Comparison of ENCODE assay signal across 5 fruit fly cellular contexts in the genomic region with DNA sequence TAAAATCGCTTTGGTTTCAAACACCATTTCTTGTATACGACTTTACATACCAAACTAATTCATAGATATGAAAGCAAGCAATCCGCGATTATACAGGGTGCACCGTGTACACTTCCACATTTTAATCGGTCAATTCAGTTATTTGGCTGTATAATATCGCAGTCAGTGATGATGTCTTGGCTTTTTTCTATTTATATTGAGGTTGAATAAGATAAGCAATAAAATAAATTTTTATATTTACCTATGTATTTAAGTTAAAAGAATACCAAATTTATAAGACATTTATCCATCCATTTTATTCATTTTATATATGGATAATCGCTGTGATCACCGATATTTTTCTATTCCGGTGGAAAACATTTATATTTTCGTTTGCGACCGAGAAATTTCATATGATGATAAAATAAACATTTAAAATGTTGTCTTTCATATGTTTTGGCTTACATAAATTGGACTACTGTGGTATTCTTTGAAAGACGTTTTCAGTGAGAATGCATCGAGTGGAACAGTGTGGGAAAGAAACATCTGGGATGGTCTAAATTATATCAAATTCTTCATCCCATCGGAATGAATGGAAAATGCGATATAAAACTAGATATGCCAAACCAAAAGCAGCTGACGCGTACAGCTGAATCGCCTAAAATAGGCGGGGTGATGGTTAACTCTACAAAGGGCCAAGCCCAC.
TF ChIP-seq lines count a peak whose summit lies in the region.

A gene (minus strand): TSS at position 85 of the 684 bp plus-strand sequence.

- no peak for TF ChIP-seq CTCF in whole organism, embryonic (GFP tag; optimal IDR thresholded peaks at IDR 0.05; lab: Kevin White, UChicago)

TF ChIP-seq in whole organism, adult, 20 proteins besides CTCF, POLR2A, EP300 and RAD21 (continues in another document):
- TF ChIP-seq CG12768 (GFP tag; optimal IDR thresholded peaks at IDR 0.05; lab: Kevin White, UChicago) (peak; percentile 2), Clk (GFP tag; optimal IDR thresholded peaks at IDR 0.05; lab: Kevin White, UChicago) (no peak), cnc (optimal IDR thresholded peaks at IDR 0.05; lab: Kevin White, UChicago) (no peak), pad (GFP tag; optimal IDR thresholded peaks at IDR 0.05; lab: Kevin White, UChicago) (peak; percentile 14), bab1 (GFP tag; optimal IDR thresholded peaks at IDR 0.05; lab: Kevin White, UChicago) (peak; percentile 48), CG33017 (tag; optimal IDR thresholded peaks at IDR 0.05; lab: Kevin White, UChicago) (no peak), Hr96 (GFP tag; optimal IDR thresholded peaks at IDR 0.05; lab: Kevin White, UChicago) (no peak), cic (GFP tag; optimal IDR thresholded peaks at IDR 0.05; lab: Kevin White, UChicago) (no peak), CG7101 (tag; optimal IDR thresholded peaks at IDR 0.05; lab: Kevin White, UChicago) (peak; percentile 29), CG14711 (tag; optimal IDR thresholded peaks at IDR 0.05; lab: Kevin White, UChicago) (peak; percentile 14), kay (GFP tag; lab: Kevin White, UChicago; ENCODE audit: borderline replicate concordance) (no peak), tj (GFP tag; optimal IDR thresholded peaks at IDR 0.05; lab: Kevin White, UChicago) (peak; percentile 19), CG7045 (GFP tag; optimal IDR thresholded peaks at IDR 0.05; lab: Kevin White, UChicago) (no peak), CG1620 (GFP tag; optimal IDR thresholded peaks at IDR 0.05; lab: Kevin White, UChicago) (peak; percentile 26), Crg-1 (GFP tag; optimal IDR thresholded peaks at IDR 0.05; lab: Kevin White, UChicago) (peak; percentile 33), CG11617 (GFP tag; optimal IDR thresholded peaks at IDR 0.05; lab: Kevin White, UChicago) (peak; percentile 17), ovo (GFP tag; optimal IDR thresholded peaks at IDR 0.05; lab: Kevin White, UChicago) (no peak)

TF ChIP-seq in whole organism, embryonic, 481 proteins besides CTCF, POLR2A, EP300 and RAD21 (continues in another document):
- TF ChIP-seq jing (GFP tag; optimal IDR thresholded peaks at IDR 0.05; lab: Kevin White, UChicago): no peak
- TF ChIP-seq CG10321 (GFP tag; IDR thresholded peaks at IDR 0.05; lab: Robert Waterston, UW): no peak
- no peak for TF ChIP-seq sima (GFP tag; optimal IDR thresholded peaks at IDR 0.05; lab: Kevin White, UChicago)
- TF ChIP-seq org-1 (GFP tag; optimal IDR thresholded peaks at IDR 0.05; lab: Kevin White, UChicago): no peak
- TF ChIP-seq CG7372 (GFP tag; IDR thresholded peaks at IDR 0.05; lab: Robert Waterston, UW): no peak
- no peak for TF ChIP-seq croc (GFP tag; conservative IDR thresholded peaks at IDR 0.05; lab: Robert Waterston, UW)
- TF ChIP-seq CG8765 (GFP tag; IDR thresholded peaks at IDR 0.05; lab: Robert Waterston, UW): no peak
- peak in 1 of 2 experiments; percentile 48 for TF ChIP-seq crp (GFP tag; optimal IDR thresholded peaks at IDR 0.05; lab: Kevin White, UChicago)
- no peak for TF ChIP-seq ab (GFP tag; optimal IDR thresholded peaks at IDR 0.05; lab: Kevin White, UChicago)
- no peak for TF ChIP-seq CG43689 (GFP tag; IDR thresholded peaks at IDR 0.05; lab: Robert Waterston, UW)
- TF ChIP-seq CG13894 (tag; optimal IDR thresholded peaks at IDR 0.05; lab: Kevin White, UChicago): no peak
- peak; percentile 62 for TF ChIP-seq CG8290 (GFP tag; optimal IDR thresholded peaks at IDR 0.05; lab: Kevin White, UChicago)
- peak; percentile 34 to 67 for TF ChIP-seq CG8290 (tag; optimal IDR thresholded peaks at IDR 0.05; lab: Kevin White, UChicago)
- no peak for TF ChIP-seq luna (GFP tag; optimal IDR thresholded peaks at IDR 0.05; lab: Kevin White, UChicago)
- no peak for TF ChIP-seq BtbVII (GFP tag; optimal IDR thresholded peaks at IDR 0.05; lab: Kevin White, UChicago)
- no peak for TF ChIP-seq ranshi (GFP tag; IDR thresholded peaks at IDR 0.05; lab: Robert Waterston, UW)
- TF ChIP-seq CG3726 (GFP tag; IDR thresholded peaks at IDR 0.05; lab: Robert Waterston, UW): no peak
- TF ChIP-seq Pdp1 (GFP tag; optimal IDR thresholded peaks at IDR 0.05; lab: Kevin White, UChicago): no peak

TF ChIP-seq in whole organism, prepupa, 60 proteins besides CTCF, POLR2A, EP300 and RAD21 (continues in another document):
- TF ChIP-seq vri (GFP tag; optimal IDR thresholded peaks at IDR 0.05; lab: Kevin White, UChicago) (no peak), Eip93F (GFP tag; optimal IDR thresholded peaks at IDR 0.05; lab: Kevin White, UChicago) (no peak), achi (GFP tag; optimal IDR thresholded peaks at IDR 0.05; lab: Kevin White, UChicago) (peak; percentile 35), dsx (GFP tag; optimal IDR thresholded peaks at IDR 0.05; lab: Kevin White, UChicago; ENCODE audit: poor library complexity, severe bottlenecking) (peak; percentile 35), Sox14 (GFP tag; optimal IDR thresholded peaks at IDR 0.05; lab: Kevin White, UChicago) (peak; percentile 9), CG4318 (GFP tag; optimal IDR thresholded peaks at IDR 0.05; lab: Kevin White, UChicago) (no peak), Blimp-1 (GFP tag; optimal IDR thresholded peaks at IDR 0.05; lab: Kevin White, UChicago) (no peak), ss (GFP tag; optimal IDR thresholded peaks at IDR 0.05; lab: Kevin White, UChicago) (peak in 1 of 2 experiments; percentile 20), CG34406 (GFP tag; optimal IDR thresholded peaks at IDR 0.05; lab: Kevin White, UChicago) (no peak), Eip78C (GFP tag; lab: Kevin White, UChicago) (peak; percentile 63), CG8632 (GFP tag; optimal IDR thresholded peaks at IDR 0.05; lab: Kevin White, UChicago) (no peak), CG3032 (tag; optimal IDR thresholded peaks at IDR 0.05; lab: Kevin White, UChicago) (peak; percentile 31), fkh (GFP tag; optimal IDR thresholded peaks at IDR 0.05; lab: Kevin White, UChicago) (peak; percentile 36), Hr38 (GFP tag; optimal IDR thresholded peaks at IDR 0.05; lab: Kevin White, UChicago) (no peak), lz (GFP tag; optimal IDR thresholded peaks at IDR 0.05; lab: Kevin White, UChicago) (peak; percentile 13), cyc (GFP tag; optimal IDR thresholded peaks at IDR 0.05; lab: Kevin White, UChicago) (peak; percentile 18), Met (GFP tag; optimal IDR thresholded peaks at IDR 0.05; lab: Kevin White, UChicago) (peak; percentile 37)

TF ChIP-seq in whole organism, pupa, 21 proteins besides CTCF, POLR2A, EP300 and RAD21:
- TF ChIP-seq rn (GFP tag; IDR thresholded peaks at IDR 0.05; lab: Robert Waterston, UW): no peak
- peak; percentile 11 for TF ChIP-seq CG15710 (tag; optimal IDR thresholded peaks at IDR 0.05; lab: Kevin White, UChicago)
TF ChIP-seq in whole organism, pupa: peak in this region for 1.

TF ChIP-seq in whole organism, wandering third instar larva, 38 proteins besides CTCF, POLR2A, EP300 and RAD21:
- TF ChIP-seq usp (GFP tag; optimal IDR thresholded peaks at IDR 0.05; lab: Kevin White, UChicago): no peak
- no peak for TF ChIP-seq Rel (GFP tag; optimal IDR thresholded peaks at IDR 0.05; lab: Kevin White, UChicago)
- peak; percentile 41 for TF ChIP-seq Rel (tag; optimal IDR thresholded peaks at IDR 0.05; lab: Kevin White, UChicago)
- peak; percentile 15 for TF ChIP-seq rgr (GFP tag; optimal IDR thresholded peaks at IDR 0.05; lab: Kevin White, UChicago)
- TF ChIP-seq Myc (optimal IDR thresholded peaks at IDR 0.05; lab: Kevin White, UChicago): peak; percentile 82
- peak; percentile 22 for TF ChIP-seq Hnf4 (GFP tag; optimal IDR thresholded peaks at IDR 0.05; lab: Kevin White, UChicago)
- peak; percentile 11 for TF ChIP-seq Sp1 (GFP tag; optimal IDR thresholded peaks at IDR 0.05; lab: Kevin White, UChicago)
- peak; percentile 80 for TF ChIP-seq woc (GFP tag; optimal IDR thresholded peaks at IDR 0.05; lab: Kevin White, UChicago)
- peak; percentile 26 for TF ChIP-seq sage (GFP tag; optimal IDR thresholded peaks at IDR 0.05; lab: Kevin White, UChicago)
- TF ChIP-seq Vsx2 (GFP tag; optimal IDR thresholded peaks at IDR 0.05; lab: Kevin White, UChicago; ENCODE audit: partially characterized antibody): no peak
